Fruit fly (Drosophila melanogaster): ENCODE data around the gene Sms.

DNA sequence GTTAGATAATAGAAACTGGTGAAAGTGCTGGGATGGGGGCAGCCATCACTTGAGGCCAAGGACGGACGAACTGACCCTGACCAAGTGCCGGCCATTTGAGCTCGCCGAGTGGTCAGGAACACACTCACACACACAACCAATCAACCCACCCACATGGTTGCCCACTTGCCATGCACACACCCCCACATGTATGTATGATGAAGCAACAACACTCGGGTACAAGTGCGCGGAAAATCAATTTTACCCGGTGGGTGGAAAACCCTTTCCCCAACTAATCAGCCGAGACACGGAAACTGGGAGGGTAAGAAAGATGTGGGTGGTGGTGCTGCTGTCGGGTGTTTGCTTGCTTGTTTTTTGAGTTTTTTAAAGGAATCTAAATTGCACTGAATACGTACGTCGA is 556 bp downstream of the Sms start:
- TF ChIP-seq CG8478 (optimal IDR thresholded peaks at IDR 0.05): no peak
- no peak for TF ChIP-seq psq (optimal IDR thresholded peaks at IDR 0.05)
- no peak for TF ChIP-seq pan (optimal IDR thresholded peaks at IDR 0.05)
- no peak for TF ChIP-seq EcR (GFP tag; optimal IDR thresholded peaks at IDR 0.05)
